Worm (Caenorhabditis elegans): ENCODE measurements around the gene F41G3.6.

DNA sequence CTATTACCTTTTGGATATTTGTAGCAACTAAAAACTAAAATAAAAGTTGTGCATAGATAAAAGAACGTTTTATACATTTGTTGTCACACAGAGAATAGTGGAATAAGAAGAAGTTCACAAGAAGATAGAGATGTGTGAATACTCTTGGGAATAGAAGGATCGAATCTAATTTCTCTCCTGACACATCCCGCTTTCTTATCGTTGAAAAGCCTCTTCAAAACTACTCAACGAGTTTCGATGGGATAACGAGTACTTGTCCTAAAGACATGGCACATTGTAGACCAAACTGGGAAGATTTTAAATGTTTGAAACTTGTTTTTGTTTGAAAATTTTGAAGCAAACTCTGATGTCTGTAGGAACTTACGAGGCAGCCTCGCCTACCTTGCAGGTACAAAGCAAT lies 29.8 kb downstream of the F41G3.6 start:
- TF ChIP-seq ceh-34 (tag; optimal IDR thresholded peaks at IDR 0.05), result no peak
- TF ChIP-seq sox-2 (GFP tag; IDR thresholded peaks at IDR 0.05), result no peak
- no peak for TF ChIP-seq sox-4 (tag; optimal IDR thresholded peaks at IDR 0.05)
- TF ChIP-seq rnt-1 (tag; optimal IDR thresholded peaks at IDR 0.05), result no peak
- TF ChIP-seq nfya-1 (tag; optimal IDR thresholded peaks at IDR 0.05), result no peak
- TF ChIP-seq unc-55 (GFP tag; optimal IDR thresholded peaks at IDR 0.05), result no peak
- TF ChIP-seq ztf-16 (tag; optimal IDR thresholded peaks at IDR 0.05), result no peak
- no peak for TF ChIP-seq che-1 (tag; optimal IDR thresholded peaks at IDR 0.05)
- TF ChIP-seq syd-9 (tag; optimal IDR thresholded peaks at IDR 0.05), result no peak
